Worm (Caenorhabditis elegans) whole organism, L2 larva: ENCODE data around the gene seb-3.

Source experiments
- C34F6.9 ChIP-seq: fragments of 150-350 bp; optimal IDR thresholded peaks from 2 replicates; lab custom pipeline; 2014; ENCODE audit warnings: missing biosample characterization, missing genetic modification characterization
- R02D3.7 ChIP-seq: fragments of 150-350 bp; optimal IDR thresholded peaks from 2 replicates; lab custom pipeline; 2014; ENCODE audit warnings: missing biosample characterization, missing genetic modification characterization
- ZK546.5 ChIP-seq: sonication (generic microtip); optimal IDR thresholded peaks from 2 replicates; lab custom pipeline; 2017; ENCODE audit warnings: missing biosample characterization, missing genetic modification characterization
- aly-2 ChIP-seq: fragments of 150-350 bp; optimal IDR thresholded peaks from 2 replicates; lab custom pipeline; 2014; ENCODE audit warnings: missing biosample characterization, missing genetic modification characterization
- ama-1 ChIP-seq: fragments of 150-350 bp; optimal IDR thresholded peaks from 2 replicates; lab custom pipeline; 2018; ENCODE audit warnings: inconsistent platforms
- dmd-4 ChIP-seq: sonication (generic microtip); optimal IDR thresholded peaks from 2 replicates; lab custom pipeline; 2017; ENCODE audit warnings: missing biosample characterization, missing genetic modification characterization
- fos-1 ChIP-seq: fragments of 150-350 bp; optimal IDR thresholded peaks from 2 replicates; lab custom pipeline; 2014; ENCODE audit warnings: missing biosample characterization, missing genetic modification characterization
- gmeb-1 ChIP-seq: fragments of 150-350 bp; optimal IDR thresholded peaks from 2 replicates; lab custom pipeline; 2014; ENCODE audit warnings: missing biosample characterization, missing genetic modification characterization
- lin-11 ChIP-seq: fragments of 150-350 bp; sonication (generic microtip); optimal IDR thresholded peaks from 2 replicates; lab custom pipeline; 2014; ENCODE audit warnings: missing biosample characterization, missing genetic modification characterization, inconsistent platforms, mixed read lengths
- lin-13 ChIP-seq: fragments of 150-350 bp; optimal IDR thresholded peaks from 2 replicates; lab custom pipeline; 2014; ENCODE audit warnings: missing biosample characterization, missing genetic modification reagents, missing genetic modification characterization
- lsy-2 ChIP-seq, 2 experiments: fragments of 150-350 bp in 1 of 2; sonication (generic microtip) in 1 of 2; optimal IDR thresholded peaks; 2 replicates each; lab custom pipeline; 2014 to 2017; ENCODE audit warnings: missing biosample characterization in 2 of 2, missing genetic modification characterization in 2 of 2
- mab-5 ChIP-seq: fragments of 150-350 bp; optimal IDR thresholded peaks from 2 replicates; lab custom pipeline; 2014; ENCODE audit warnings: missing biosample characterization, missing genetic modification characterization
- nhr-129 ChIP-seq: fragments of 150-350 bp; optimal IDR thresholded peaks from 2 replicates; lab custom pipeline; 2014; ENCODE audit warnings: missing biosample characterization, missing genetic modification characterization
- nhr-21 ChIP-seq: fragments of 150-350 bp; optimal IDR thresholded peaks from 2 replicates; lab custom pipeline; 2014; ENCODE audit warnings: missing biosample characterization, missing genetic modification characterization
- nhr-25 ChIP-seq: fragments of 150-350 bp; sonication (generic microtip); optimal IDR thresholded peaks from 3 replicates; lab custom pipeline; 2014; ENCODE audit warnings: missing biosample characterization, missing genetic modification characterization
- peb-1 ChIP-seq: fragments of 150-350 bp; optimal IDR thresholded peaks from 2 replicates; lab custom pipeline; 2014; ENCODE audit warnings: missing biosample characterization, missing genetic modification characterization
- sma-3 ChIP-seq: sonication (generic microtip); optimal IDR thresholded peaks from 2 replicates; lab custom pipeline; 2016; ENCODE audit warnings: missing genetic modification reagents, missing genetic modification characterization, missing compliant biosample characterization
- sma-9 ChIP-seq, 2 experiments: fragments of 150-350 bp in 1 of 2; sonication (generic microtip) in 1 of 2; optimal IDR thresholded peaks; 2 replicates each; lab custom pipeline; 2014 to 2016; ENCODE audit warnings: missing genetic modification characterization in 2 of 2, mild to moderate bottlenecking in 1 of 2, missing biosample characterization in 1 of 2, missing compliant biosample characterization in 1 of 2, missing genetic modification reagents in 1 of 2, moderate library complexity in 1 of 2
- ztf-1 ChIP-seq: fragments of 200-800 bp; sonication (Bioruptor generic); conservative IDR thresholded peaks from 2 replicates; pipeline ENCODE4 v1.3.6; 2022; ENCODE audit warnings: missing genetic modification characterization, missing compliant biosample characterization

seb-3 gene

ce11 chrX:15077597-15078261 lies 51.6 kb downstream of the seb-3 start, which contains the start of the genes H40L08.8, H40L08.2 and H40L08.7 (continued):
- TF ChIP-seq aly-2 (tag; lab: Kevin White, UChicago): no peak
- TF ChIP-seq mab-5 (tag; lab: Kevin White, UChicago): no peak
- TF ChIP-seq gmeb-1 (tag; lab: Kevin White, UChicago): peak; percentile 5
- no peak for TF ChIP-seq R02D3.7 (tag; lab: Kevin White, UChicago)
- no peak for TF ChIP-seq dmd-4 (tag; lab: Kevin White, UChicago)
- peak; percentile 90 for TF ChIP-seq ama-1 (lab: Kevin White, UChicago)
- TF ChIP-seq peb-1 (tag; lab: Kevin White, UChicago): no peak
- TF ChIP-seq fos-1 (tag; lab: Kevin White, UChicago): no peak
- TF ChIP-seq, all 48 proteins: peak for 11

ce11 chrX:15078276-15078675 lies 52.2 kb downstream of the seb-3 start:
- TF ChIP-seq ztf-1: no peak

ce11 chrX:15079406-15079805 lies 53.3 kb downstream of the seb-3 start:
- TF ChIP-seq ZK546.5 (no peak), nhr-21 (peak; percentile 87), lsy-2 (tag; optimal IDR thresholded peaks at IDR 0.05; lab: Kevin White, UChicago) (peak in 1 of 2 experiments; percentile 36), nhr-129 (tag; lab: Kevin White, UChicago) (peak; percentile 50), sma-9 (GFP tag; optimal IDR thresholded peaks at IDR 0.05; lab: Kevin White, UChicago) (peak; percentile 84), sma-9 (tag; optimal IDR thresholded peaks at IDR 0.05; lab: Kevin White, UChicago) (no peak), lin-11 (tag; lab: Kevin White, UChicago) (no peak), nhr-25 (tag; lab: Kevin White, UChicago) (peak; percentile 80), lin-13 (no peak), sma-3 (GFP tag; lab: Kevin White, UChicago) (peak; percentile 86), C34F6.9 (tag; lab: Kevin White, UChicago) (no peak)
